Fruit fly (Drosophila melanogaster): ENCODE results near the gene PpD6.

The PpD6 gene

dm6 chr2L:3158260-3159072 lies 49.0 kb downstream of the PpD6 start:
- TF ChIP-seq h (GFP tag; optimal IDR thresholded peaks at IDR 0.05) (peak; percentile 42), dsf (GFP tag; optimal IDR thresholded peaks at IDR 0.05; ENCODE audit: borderline replicate concordance) (no peak), OdsH (GFP tag; optimal IDR thresholded peaks at IDR 0.05) (peak; percentile 38), dmrt93B (GFP tag; optimal IDR thresholded peaks at IDR 0.05) (no peak), GATAd (GFP tag; optimal IDR thresholded peaks at IDR 0.05) (peak; percentile 35), foxo (GFP tag; optimal IDR thresholded peaks at IDR 0.05) (peak in 1 of 2 experiments; percentile 41), sage (GFP tag; optimal IDR thresholded peaks at IDR 0.05) (peak; percentile 37), br (GFP tag; optimal IDR thresholded peaks at IDR 0.05) (peak; percentile 19), CG9705 (GFP tag; optimal IDR thresholded peaks at IDR 0.05) (no peak), woc (GFP tag; optimal IDR thresholded peaks at IDR 0.05) (peak; percentile 36), CG32264 (GFP tag; optimal IDR thresholded peaks at IDR 0.05) (no peak), rgr (GFP tag; optimal IDR thresholded peaks at IDR 0.05) (peak; percentile 38), HLH106 (tag; optimal IDR thresholded peaks at IDR 0.05) (peak; percentile 31), Hnf4 (GFP tag; optimal IDR thresholded peaks at IDR 0.05) (peak; percentile 19), lola (GFP tag; optimal IDR thresholded peaks at IDR 0.05) (no peak), tai (GFP tag; optimal IDR thresholded peaks at IDR 0.05) (no peak), Dfd (GFP tag; optimal IDR thresholded peaks at IDR 0.05) (no peak), Myc (optimal IDR thresholded peaks at IDR 0.05) (peak; percentile 55), fru (GFP tag; optimal IDR thresholded peaks at IDR 0.05) (peak; percentile 23), ey (GFP tag; optimal IDR thresholded peaks at IDR 0.05) (no peak), Rel (GFP tag; optimal IDR thresholded peaks at IDR 0.05) (peak; percentile 39), Rel (tag; optimal IDR thresholded peaks at IDR 0.05) (no peak)

DNA sequence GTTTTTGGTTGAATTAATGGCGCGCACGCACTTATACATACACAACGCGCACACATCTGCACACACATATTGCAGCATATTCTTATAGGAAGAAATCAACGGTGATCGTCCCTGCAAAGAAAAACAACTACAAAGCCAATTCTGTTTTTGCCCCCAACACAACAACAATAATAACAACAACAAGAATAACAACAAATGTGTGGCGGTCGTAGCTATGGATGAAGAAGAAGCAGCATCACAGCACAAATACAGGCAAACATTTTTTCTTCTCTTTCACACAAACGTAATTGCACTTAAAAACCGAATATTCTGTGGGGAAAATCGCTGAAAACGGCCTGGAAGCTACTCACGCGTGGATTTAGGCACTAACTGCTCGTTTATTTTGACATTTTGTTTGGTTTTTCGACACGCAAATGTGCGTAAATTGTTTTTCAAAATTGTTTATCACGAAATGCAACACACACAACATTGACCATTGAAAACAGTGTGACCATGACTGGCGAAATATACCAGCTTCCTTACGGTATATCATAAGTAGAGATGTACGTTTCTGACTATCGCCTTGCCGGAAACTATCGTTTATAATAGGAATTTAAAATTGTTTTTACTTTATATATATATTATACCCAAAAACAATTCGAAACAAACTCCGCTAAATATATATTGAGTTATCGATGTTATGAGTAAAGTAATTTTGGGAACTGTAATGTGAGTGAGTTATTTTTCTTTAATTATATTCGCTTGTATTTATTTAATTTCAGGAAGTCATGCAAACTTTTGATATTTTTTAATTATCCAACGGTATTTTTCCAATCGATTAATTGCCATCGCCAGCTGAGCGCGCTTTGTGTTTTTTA lies 49.9 kb downstream of the PpD6 start, which contains the start of the genes Mad and gkt:
Mad (minus strand) TSS at position 500 of the 857 bp plus-strand sequence.
gkt (plus strand) TSS at position 807 of the 857 bp plus-strand sequence.
- TF ChIP-seq foxo (GFP tag; optimal IDR thresholded peaks at IDR 0.05) (peak in 1 of 2 experiments; percentile 21), HLH106 (tag; optimal IDR thresholded peaks at IDR 0.05) (peak; percentile 16), N (GFP tag; optimal IDR thresholded peaks at IDR 0.05) (peak; percentile 17), tai (GFP tag; optimal IDR thresholded peaks at IDR 0.05) (no peak)

All from whole organism, wandering third instar larva.